Worm (Caenorhabditis elegans) whole organism, L3 larva: ENCODE measurements around the gene T26H5.9.

Experiments used
- R02D3.7 ChIP-seq: fragments of 150-350 bp; optimal IDR thresholded peaks from 2 replicates; lab custom pipeline; 2014; ENCODE audit warnings: missing biosample characterization, missing genetic modification characterization
- ZK546.5 ChIP-seq: sonication (generic microtip); optimal IDR thresholded peaks from 2 replicates; lab custom pipeline; 2017; ENCODE audit warnings: missing biosample characterization, missing genetic modification characterization
- ama-1 ChIP-seq: fragments of 150-350 bp; optimal IDR thresholded peaks from 2 replicates; lab custom pipeline; 2018
- ceh-28 ChIP-seq: fragments of 150-350 bp; optimal IDR thresholded peaks from 2 replicates; lab custom pipeline; 2014; ENCODE audit warnings: missing biosample characterization, missing genetic modification reagents, missing genetic modification characterization
- ceh-82 ChIP-seq: fragments of 150-350 bp; optimal IDR thresholded peaks from 2 replicates; lab custom pipeline; 2014; ENCODE audit warnings: missing biosample characterization, missing genetic modification characterization
- ceh-9 ChIP-seq: sonication (generic microtip); optimal IDR thresholded peaks from 2 replicates; lab custom pipeline; 2018; ENCODE audit warnings: missing biosample characterization, missing genetic modification characterization
- egl-27 ChIP-seq: sonication (generic microtip); optimal IDR thresholded peaks from 4 replicates; lab custom pipeline; 2017; ENCODE audit warnings: missing biosample characterization, missing genetic modification reagents, missing genetic modification characterization
- egl-5 ChIP-seq: fragments of 150-350 bp; optimal IDR thresholded peaks from 2 replicates; lab custom pipeline; 2017; ENCODE audit warnings: missing biosample characterization, missing genetic modification reagents, missing genetic modification characterization, inconsistent platforms
- elt-1 ChIP-seq: fragments of 150-350 bp; optimal IDR thresholded peaks from 2 replicates; lab custom pipeline; 2014; ENCODE audit warnings: missing biosample characterization, missing genetic modification characterization
- elt-2 ChIP-seq: sonication (generic microtip); optimal IDR thresholded peaks from 2 replicates; lab custom pipeline; 2016; ENCODE audit warnings: missing genetic modification reagents, mild to moderate bottlenecking, missing genetic modification characterization, missing compliant biosample characterization
- fkh-10 ChIP-seq: sonication (generic microtip); optimal IDR thresholded peaks from 2 replicates; lab custom pipeline; 2017; ENCODE audit warnings: missing biosample characterization, missing genetic modification reagents, missing genetic modification characterization
- hmg-11 ChIP-seq: sonication (generic microtip); optimal IDR thresholded peaks from 2 replicates; lab custom pipeline; 2016; ENCODE audit warnings: missing genetic modification characterization, missing compliant biosample characterization
- jun-1 ChIP-seq: fragments of 150-350 bp; optimal IDR thresholded peaks from 2 replicates; lab custom pipeline; 2014; ENCODE audit warnings: missing biosample characterization, missing genetic modification reagents, missing genetic modification characterization
- lin-15B ChIP-seq: fragments of 150-350 bp; optimal IDR thresholded peaks from 2 replicates; lab custom pipeline; 2014; ENCODE audit warnings: missing biosample characterization, missing genetic modification characterization
- lin-39 ChIP-seq: fragments of 150-350 bp; optimal IDR thresholded peaks from 2 replicates; lab custom pipeline; 2018; ENCODE audit warnings: missing biosample characterization, missing genetic modification reagents, missing genetic modification characterization
- mdl-1 ChIP-seq: fragments of 150-350 bp; optimal IDR thresholded peaks from 2 replicates; lab custom pipeline; 2014; ENCODE audit warnings: missing biosample characterization, missing genetic modification characterization
- mml-1 ChIP-seq: fragments of 150-350 bp; sonication (generic microtip); optimal IDR thresholded peaks from 3 replicates; lab custom pipeline; 2014; ENCODE audit warnings: missing biosample characterization, missing genetic modification characterization
- nfya-1 ChIP-seq: sonication (generic microtip); optimal IDR thresholded peaks from 2 replicates; lab custom pipeline; 2017; ENCODE audit warnings: missing genetic modification characterization, mild to moderate bottlenecking, missing compliant biosample characterization, antibody characterized with exemption, moderate library complexity; ENCODE audit not compliant: insufficient read depth
- nhr-11 ChIP-seq: fragments of 150-350 bp; optimal IDR thresholded peaks from 2 replicates; lab custom pipeline; 2014; ENCODE audit warnings: missing biosample characterization, missing genetic modification characterization
- nhr-12 ChIP-seq: fragments of 150-350 bp; optimal IDR thresholded peaks from 2 replicates; lab custom pipeline; 2014; ENCODE audit warnings: missing biosample characterization, missing genetic modification characterization
- nhr-23 ChIP-seq: fragments of 150-350 bp; optimal IDR thresholded peaks from 2 replicates; lab custom pipeline; 2014; ENCODE audit warnings: missing biosample characterization, missing genetic modification reagents, missing genetic modification characterization
- nhr-28 ChIP-seq: fragments of 150-350 bp; optimal IDR thresholded peaks from 2 replicates; lab custom pipeline; 2014; ENCODE audit warnings: missing biosample characterization, missing genetic modification characterization
- nhr-43 ChIP-seq: sonication (generic microtip); optimal IDR thresholded peaks from 2 replicates; lab custom pipeline; 2016; ENCODE audit warnings: mild to moderate bottlenecking, missing genetic modification characterization, missing compliant biosample characterization; ENCODE audit not compliant: poor library complexity, severe bottlenecking
- nhr-67 ChIP-seq: fragments of 150-350 bp; optimal IDR thresholded peaks from 2 replicates; lab custom pipeline; 2014; ENCODE audit warnings: missing biosample characterization, missing genetic modification characterization
- nhr-76 ChIP-seq: fragments of 150-350 bp; sonication (generic microtip); optimal IDR thresholded peaks from 5 replicates; lab custom pipeline; 2014; ENCODE audit warnings: missing biosample characterization, missing genetic modification characterization
- pha-4 ChIP-seq: fragments of 150-350 bp; optimal IDR thresholded peaks from 2 replicates; lab custom pipeline; 2014; ENCODE audit warnings: missing biosample characterization, missing genetic modification reagents, missing genetic modification characterization
- pqm-1 ChIP-seq: fragments of 150-350 bp; optimal IDR thresholded peaks from 2 replicates; lab custom pipeline; 2017; ENCODE audit warnings: missing biosample characterization, missing genetic modification characterization, inconsistent platforms
- sea-2 ChIP-seq: fragments of 150-350 bp; sonication (generic microtip); optimal IDR thresholded peaks from 4 replicates; lab custom pipeline; 2014; ENCODE audit warnings: missing biosample characterization, missing genetic modification reagents, missing genetic modification characterization
- skn-1 ChIP-seq: fragments of 150-350 bp; optimal IDR thresholded peaks from 2 replicates; lab custom pipeline; 2014; ENCODE audit warnings: missing biosample characterization, missing genetic modification characterization
- tbx-2 ChIP-seq: sonication (generic microtip); optimal IDR thresholded peaks from 2 replicates; lab custom pipeline; 2016; ENCODE audit warnings: mild to moderate bottlenecking, missing genetic modification characterization, missing compliant biosample characterization
- unc-62 ChIP-seq: fragments of 150-350 bp; sonication (generic microtip); optimal IDR thresholded peaks from 4 replicates; lab custom pipeline; 2014; ENCODE audit warnings: missing biosample characterization, missing genetic modification reagents, missing genetic modification characterization
- zag-1 ChIP-seq: fragments of 150-350 bp; optimal IDR thresholded peaks from 2 replicates; lab custom pipeline; 2014; ENCODE audit warnings: missing biosample characterization, missing genetic modification characterization
- ztf-11 ChIP-seq: fragments of 150-350 bp; optimal IDR thresholded peaks from 2 replicates; lab custom pipeline; 2014; ENCODE audit warnings: missing biosample characterization, missing genetic modification characterization
- ztf-4 ChIP-seq: fragments of 150-350 bp; optimal IDR thresholded peaks from 2 replicates; lab custom pipeline; 2014; ENCODE audit warnings: missing biosample characterization, missing genetic modification characterization

The T26H5.9 gene

DNA sequence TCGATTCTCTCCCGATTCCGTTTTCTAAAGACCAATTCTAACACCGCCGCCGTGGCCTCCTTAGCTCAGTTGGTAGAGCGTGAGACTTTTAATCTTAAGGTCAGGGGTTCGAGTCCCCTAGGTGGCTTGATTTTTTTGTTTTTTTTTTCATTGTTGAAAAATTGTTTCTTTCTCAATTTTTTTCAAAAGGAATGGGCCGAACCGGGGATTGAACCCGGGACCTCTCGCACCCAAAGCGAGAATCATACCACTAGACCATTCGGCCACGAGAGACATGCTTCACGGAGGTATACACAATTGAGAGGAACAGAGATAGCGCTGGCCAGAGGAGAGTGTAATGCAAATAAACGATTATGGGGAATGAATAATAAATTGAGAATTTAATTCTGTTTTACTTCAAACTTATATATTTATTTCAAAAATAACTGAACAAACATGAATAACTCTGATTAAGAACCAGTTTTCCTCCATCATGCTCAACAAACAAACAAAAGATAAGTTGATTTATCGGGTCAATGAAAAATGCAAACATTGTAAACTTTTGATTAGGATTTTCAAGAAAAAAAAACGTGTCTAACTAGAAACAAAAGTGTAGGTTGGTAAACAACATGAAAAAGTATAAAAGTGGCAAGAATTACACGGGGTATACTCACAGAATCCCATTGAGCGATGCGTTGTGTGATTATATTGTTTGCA is 20.5 kb downstream of the T26H5.9 start, which contains the start of gene pqn-71 (continued):
- no peak for TF ChIP-seq mml-1 (tag; lab: Kevin White, UChicago)
- TF ChIP-seq nhr-76 (tag; lab: Kevin White, UChicago) = peak; percentile 76
- peak; percentile 81 for TF ChIP-seq nhr-23 (tag; lab: Kevin White, UChicago)
- no peak for TF ChIP-seq nhr-28 (tag; lab: Kevin White, UChicago)
- peak; percentile 14 for TF ChIP-seq nhr-11 (tag; lab: Kevin White, UChicago)
- TF ChIP-seq nhr-12 (tag; lab: Kevin White, UChicago) = no peak
- TF ChIP-seq lin-39 (tag; lab: Kevin White, UChicago) = peak; percentile 63

DNA sequence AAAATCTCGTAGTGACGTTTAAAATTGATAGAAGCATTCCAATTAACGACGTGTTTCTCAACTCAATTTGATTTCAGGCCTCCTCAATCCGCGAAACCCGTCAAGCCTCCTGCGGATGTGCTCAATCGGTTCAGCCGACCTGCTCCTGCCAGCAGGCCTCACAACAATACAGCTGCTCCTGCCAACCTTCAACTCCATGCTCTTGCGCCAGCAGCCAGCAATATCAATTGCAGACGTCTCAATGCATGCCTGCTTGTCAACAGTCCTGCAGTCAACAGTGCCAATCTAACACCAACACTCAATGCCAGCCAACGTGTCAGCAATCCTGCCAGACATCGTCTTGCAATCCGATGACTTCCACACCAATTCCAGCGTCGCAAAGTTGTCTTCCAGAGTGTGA is 21.3 kb downstream of the T26H5.9 start:
- TF ChIP-seq egl-5 (tag; lab: Kevin White, UChicago) = no peak
- TF ChIP-seq mml-1 (tag; lab: Kevin White, UChicago) = no peak
- no peak for TF ChIP-seq ceh-82 (tag; lab: Kevin White, UChicago)
- TF ChIP-seq lin-15B (tag; lab: Kevin White, UChicago) = no peak
- TF ChIP-seq unc-62 (GFP tag; lab: Kevin White, UChicago) = no peak
- TF ChIP-seq ceh-9 (tag; lab: Kevin White, UChicago) = no peak
- TF ChIP-seq ZK546.5 (tag; lab: Kevin White, UChicago) = no peak
- TF ChIP-seq hmg-11 (tag; lab: Kevin White, UChicago) = no peak
- TF ChIP-seq skn-1 = no peak
- TF ChIP-seq nhr-67 (tag; lab: Kevin White, UChicago) = no peak
- TF ChIP-seq tbx-2 (tag; lab: Kevin White, UChicago) = no peak
- TF ChIP-seq nhr-43 (tag; lab: Kevin White, UChicago) = no peak
- TF ChIP-seq nhr-76 (tag; lab: Kevin White, UChicago) = no peak
- no peak for TF ChIP-seq lin-39 (tag; lab: Kevin White, UChicago)
- no peak for TF ChIP-seq nhr-11 (tag; lab: Kevin White, UChicago)
- no peak for TF ChIP-seq zag-1 (tag; lab: Kevin White, UChicago)
- TF ChIP-seq fkh-10 (GFP tag; lab: Kevin White, UChicago) = no peak
- TF ChIP-seq ztf-11 (tag; lab: Kevin White, UChicago) = no peak
- TF ChIP-seq pqm-1 (tag; lab: Kevin White, UChicago) = no peak

DNA sequence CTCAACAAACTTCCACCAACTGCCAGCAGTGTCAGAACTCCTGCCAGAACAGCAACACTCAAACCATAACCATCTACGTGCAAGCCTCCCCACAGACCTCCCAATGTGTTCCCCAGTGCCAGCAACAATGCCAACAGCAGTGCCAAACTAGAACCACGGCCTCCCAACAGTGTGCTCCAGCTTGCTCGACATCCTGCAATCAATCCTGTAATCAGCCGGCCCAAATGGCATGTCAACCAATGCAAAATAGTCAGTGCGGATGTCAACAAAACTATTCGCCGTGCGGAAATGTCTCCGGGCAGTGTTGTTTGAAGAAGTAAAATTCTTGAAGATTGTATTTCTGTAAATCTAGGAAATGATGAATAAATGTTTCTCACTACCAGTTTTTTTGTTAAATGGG is 22.0 kb downstream of the T26H5.9 start:
- TF ChIP-seq tbx-2 (tag; lab: Kevin White, UChicago) = no peak

- TF ChIP-seq ztf-4 (tag; lab: Kevin White, UChicago) = no peak
- TF ChIP-seq R02D3.7 (tag; lab: Kevin White, UChicago) = no peak
- TF ChIP-seq nhr-43 (tag; lab: Kevin White, UChicago) = no peak
- TF ChIP-seq mdl-1 = no peak
- TF ChIP-seq jun-1 (tag; lab: Kevin White, UChicago) = no peak
Measured at ce11 chrV:15471029-15471428, 26.3 kb downstream of the T26H5.9 start, which contains the start of gene dpf-1. Gene dpf-1 (plus strand): TSS chrV:15471329.

- TF ChIP-seq unc-62 (GFP tag; lab: Kevin White, UChicago) = no peak
- peak; percentile 54 for TF ChIP-seq pqm-1 (tag; lab: Kevin White, UChicago)
- TF ChIP-seq pha-4 (tag; lab: Kevin White, UChicago) = peak; percentile 52
- TF ChIP-seq egl-27 = no peak
- TF ChIP-seq elt-2 = peak; percentile 40
- no peak for TF ChIP-seq ceh-28 (tag; lab: Kevin White, UChicago)
- TF ChIP-seq, all 47 proteins: peak for 3
Measured at ce11 chrV:15478597-15478996, 33.9 kb downstream of the T26H5.9 start, which contains the start of gene C06B8.2. Gene C06B8.2 (minus strand): TSS chrV:15478749.

ce11 chrV:15479107-15479506 is 34.4 kb downstream of the T26H5.9 start:
- TF ChIP-seq elt-2 = peak; percentile 45
- no peak for TF ChIP-seq jun-1 (tag; lab: Kevin White, UChicago)
- no peak for TF ChIP-seq ama-1 (lab: Kevin White, UChicago)
- TF ChIP-seq fkh-10 (GFP tag; lab: Kevin White, UChicago) = no peak
- TF ChIP-seq ZK546.5 (tag; lab: Kevin White, UChicago) = no peak
- peak; percentile 68 for TF ChIP-seq pqm-1 (tag; lab: Kevin White, UChicago)
- TF ChIP-seq nfya-1 = no peak
- no peak for TF ChIP-seq unc-62 (GFP tag; lab: Kevin White, UChicago)
- TF ChIP-seq elt-1 (tag; lab: Kevin White, UChicago) = no peak
- no peak for TF ChIP-seq sea-2 (GFP tag; lab: Kevin White, UChicago)
